Worm (Caenorhabditis elegans) whole organism, L2 larva: ENCODE measurements around the gene F54F2.7.

ENCODE experiments used
- C34F6.9 ChIP-seq: fragments of 150-350 bp; optimal IDR thresholded peaks from 2 replicates; lab custom pipeline; 2014; ENCODE audit warnings: missing biosample characterization, missing genetic modification characterization
- F13H6.1 ChIP-seq: sonication (generic microtip); optimal IDR thresholded peaks from 2 replicates; lab custom pipeline; 2016; ENCODE audit warnings: missing genetic modification characterization, missing compliant biosample characterization
- R02D3.7 ChIP-seq: fragments of 150-350 bp; optimal IDR thresholded peaks from 2 replicates; lab custom pipeline; 2014; ENCODE audit warnings: missing biosample characterization, missing genetic modification characterization
- Y55F3AM.14 ChIP-seq: fragments of 200-800 bp; sonication (Bioruptor generic); optimal IDR thresholded peaks from 2 replicates; lab custom pipeline; 2018; ENCODE audit warnings: mild to moderate bottlenecking, missing genetic modification characterization, missing compliant biosample characterization
- ZK546.5 ChIP-seq: sonication (generic microtip); optimal IDR thresholded peaks from 2 replicates; lab custom pipeline; 2017; ENCODE audit warnings: missing biosample characterization, missing genetic modification characterization
- alr-1 ChIP-seq: fragments of 150-350 bp; optimal IDR thresholded peaks from 2 replicates; lab custom pipeline; 2014; ENCODE audit warnings: missing biosample characterization, missing genetic modification characterization
- aly-2 ChIP-seq: fragments of 150-350 bp; optimal IDR thresholded peaks from 2 replicates; lab custom pipeline; 2014; ENCODE audit warnings: missing biosample characterization, missing genetic modification characterization
- ama-1 ChIP-seq: fragments of 150-350 bp; optimal IDR thresholded peaks from 2 replicates; lab custom pipeline; 2018; ENCODE audit warnings: inconsistent platforms
- blmp-1 ChIP-seq: sonication (generic microtip); optimal IDR thresholded peaks from 2 replicates; lab custom pipeline; 2017; ENCODE audit warnings: missing genetic modification characterization, mild to moderate bottlenecking, missing compliant biosample characterization, antibody characterized with exemption, moderate library complexity; ENCODE audit not compliant: insufficient read depth
- ceh-16 ChIP-seq: fragments of 150-350 bp; optimal IDR thresholded peaks from 2 replicates; lab custom pipeline; 2014; ENCODE audit warnings: missing biosample characterization, missing genetic modification characterization
- ceh-82 ChIP-seq: fragments of 150-350 bp; optimal IDR thresholded peaks from 2 replicates; lab custom pipeline; 2014; ENCODE audit warnings: missing biosample characterization, missing genetic modification characterization
- crh-2 ChIP-seq: sonication (generic microtip); optimal IDR thresholded peaks from 2 replicates; lab custom pipeline; 2017; ENCODE audit warnings: missing biosample characterization, missing genetic modification characterization
- dmd-4 ChIP-seq: sonication (generic microtip); optimal IDR thresholded peaks from 2 replicates; lab custom pipeline; 2017; ENCODE audit warnings: missing biosample characterization, missing genetic modification characterization
- egl-27 ChIP-seq: sonication (generic microtip); optimal IDR thresholded peaks from 3 replicates; lab custom pipeline; 2017; ENCODE audit warnings: missing biosample characterization, missing genetic modification reagents, missing genetic modification characterization
- elt-1 ChIP-seq: fragments of 150-350 bp; optimal IDR thresholded peaks from 2 replicates; lab custom pipeline; 2014; ENCODE audit warnings: missing biosample characterization, missing genetic modification characterization
- elt-3 ChIP-seq: sonication (generic microtip); optimal IDR thresholded peaks from 2 replicates; lab custom pipeline; 2017; ENCODE audit warnings: missing biosample characterization, missing genetic modification characterization
- fos-1 ChIP-seq: fragments of 150-350 bp; optimal IDR thresholded peaks from 2 replicates; lab custom pipeline; 2014; ENCODE audit warnings: missing biosample characterization, missing genetic modification characterization
- gmeb-1 ChIP-seq: fragments of 150-350 bp; optimal IDR thresholded peaks from 2 replicates; lab custom pipeline; 2014; ENCODE audit warnings: missing biosample characterization, missing genetic modification characterization
- lin-11 ChIP-seq: fragments of 150-350 bp; sonication (generic microtip); optimal IDR thresholded peaks from 2 replicates; lab custom pipeline; 2014; ENCODE audit warnings: missing biosample characterization, missing genetic modification characterization, inconsistent platforms, mixed read lengths
- lin-13 ChIP-seq: fragments of 150-350 bp; optimal IDR thresholded peaks from 2 replicates; lab custom pipeline; 2014; ENCODE audit warnings: missing biosample characterization, missing genetic modification reagents, missing genetic modification characterization
- lin-39 ChIP-seq: fragments of 150-350 bp; optimal IDR thresholded peaks from 2 replicates; lab custom pipeline; 2014; ENCODE audit warnings: missing biosample characterization, missing genetic modification reagents, missing genetic modification characterization
- lsy-2 ChIP-seq, 2 experiments: fragments of 150-350 bp in 1 of 2; sonication (generic microtip) in 1 of 2; optimal IDR thresholded peaks; 2 replicates each; lab custom pipeline; 2014 to 2017; ENCODE audit warnings: missing biosample characterization in 2 of 2, missing genetic modification characterization in 2 of 2
- mab-5 ChIP-seq: fragments of 150-350 bp; optimal IDR thresholded peaks from 2 replicates; lab custom pipeline; 2014; ENCODE audit warnings: missing biosample characterization, missing genetic modification characterization
- mbf-1 ChIP-seq: sonication (generic microtip); optimal IDR thresholded peaks from 2 replicates; lab custom pipeline; 2017; ENCODE audit warnings: missing biosample characterization, missing genetic modification characterization
- mdl-1 ChIP-seq, 2 experiments: fragments of 150-350 bp in 1 of 2; sonication (generic microtip) in 1 of 2; optimal IDR thresholded peaks; 2 replicates each; lab custom pipeline; 2017; ENCODE audit warnings: missing biosample characterization in 2 of 2, missing genetic modification characterization in 2 of 2
- nhr-10 ChIP-seq: sonication (generic microtip); optimal IDR thresholded peaks from 2 replicates; lab custom pipeline; 2017; ENCODE audit warnings: missing biosample characterization, missing genetic modification characterization
- nhr-11 ChIP-seq: fragments of 150-350 bp; optimal IDR thresholded peaks from 2 replicates; lab custom pipeline; 2014; ENCODE audit warnings: missing biosample characterization, missing genetic modification characterization
- nhr-12 ChIP-seq: fragments of 150-350 bp; optimal IDR thresholded peaks from 2 replicates; lab custom pipeline; 2014; ENCODE audit warnings: missing biosample characterization, missing genetic modification characterization
- nhr-129 ChIP-seq: fragments of 150-350 bp; optimal IDR thresholded peaks from 2 replicates; lab custom pipeline; 2014; ENCODE audit warnings: missing biosample characterization, missing genetic modification characterization
- nhr-21 ChIP-seq: fragments of 150-350 bp; optimal IDR thresholded peaks from 2 replicates; lab custom pipeline; 2014; ENCODE audit warnings: missing biosample characterization, missing genetic modification characterization
- nhr-23 ChIP-seq: fragments of 150-350 bp; optimal IDR thresholded peaks from 2 replicates; lab custom pipeline; 2014; ENCODE audit warnings: missing biosample characterization, missing genetic modification reagents, missing genetic modification characterization
- nhr-237 ChIP-seq: fragments of 150-350 bp; optimal IDR thresholded peaks from 2 replicates; lab custom pipeline; 2014; ENCODE audit warnings: missing biosample characterization, missing genetic modification characterization
- nhr-25 ChIP-seq: fragments of 150-350 bp; sonication (generic microtip); optimal IDR thresholded peaks from 3 replicates; lab custom pipeline; 2014; ENCODE audit warnings: missing biosample characterization, missing genetic modification characterization
- nhr-6 ChIP-seq: fragments of 150-350 bp; optimal IDR thresholded peaks from 2 replicates; lab custom pipeline; 2014; ENCODE audit warnings: missing biosample characterization, missing genetic modification characterization
- nhr-77 ChIP-seq: fragments of 150-350 bp; optimal IDR thresholded peaks from 2 replicates; lab custom pipeline; 2014; ENCODE audit warnings: missing biosample characterization, missing genetic modification characterization
- peb-1 ChIP-seq: fragments of 150-350 bp; optimal IDR thresholded peaks from 2 replicates; lab custom pipeline; 2014; ENCODE audit warnings: missing biosample characterization, missing genetic modification characterization
- sem-4 ChIP-seq: fragments of 150-350 bp; optimal IDR thresholded peaks from 2 replicates; lab custom pipeline; 2014; ENCODE audit warnings: missing biosample characterization, missing genetic modification reagents, missing genetic modification characterization
- skn-1 ChIP-seq: sonication (generic microtip); optimal IDR thresholded peaks from 2 replicates; lab custom pipeline; 2017; ENCODE audit warnings: missing biosample characterization, missing genetic modification characterization
- sma-3 ChIP-seq: sonication (generic microtip); optimal IDR thresholded peaks from 2 replicates; lab custom pipeline; 2016; ENCODE audit warnings: missing genetic modification reagents, missing genetic modification characterization, missing compliant biosample characterization
- sma-9 ChIP-seq, 2 experiments: fragments of 150-350 bp in 1 of 2; sonication (generic microtip) in 1 of 2; optimal IDR thresholded peaks; 2 replicates each; lab custom pipeline; 2014 to 2016; ENCODE audit warnings: missing genetic modification characterization in 2 of 2, mild to moderate bottlenecking in 1 of 2, missing biosample characterization in 1 of 2, missing compliant biosample characterization in 1 of 2, missing genetic modification reagents in 1 of 2, moderate library complexity in 1 of 2
- snpc-4 ChIP-seq: fragments of 150-350 bp; optimal IDR thresholded peaks from 2 replicates; lab custom pipeline; 2014; ENCODE audit warnings: missing biosample characterization, missing genetic modification characterization
- unc-39 ChIP-seq: fragments of 150-350 bp; optimal IDR thresholded peaks from 2 replicates; lab custom pipeline; 2014; ENCODE audit warnings: missing biosample characterization, missing genetic modification characterization
- unc-55 ChIP-seq: fragments of 150-350 bp; sonication (generic microtip); optimal IDR thresholded peaks from 3 replicates; lab custom pipeline; 2014; ENCODE audit warnings: missing biosample characterization, missing genetic modification reagents, missing genetic modification characterization
- unc-62 ChIP-seq: fragments of 150-350 bp; optimal IDR thresholded peaks from 2 replicates; lab custom pipeline; 2014; ENCODE audit warnings: missing biosample characterization, missing genetic modification reagents, missing genetic modification characterization
- zag-1 ChIP-seq: fragments of 150-350 bp; optimal IDR thresholded peaks from 2 replicates; lab custom pipeline; 2014; ENCODE audit warnings: missing biosample characterization, missing genetic modification characterization
- ztf-1 ChIP-seq: fragments of 200-800 bp; sonication (Bioruptor generic); conservative IDR thresholded peaks from 2 replicates; pipeline ENCODE4 v1.3.6; 2022; ENCODE audit warnings: missing genetic modification characterization, missing compliant biosample characterization
- ztf-11 ChIP-seq: sonication (generic microtip); optimal IDR thresholded peaks from 2 replicates; lab custom pipeline; 2017; ENCODE audit warnings: missing biosample characterization, missing genetic modification characterization
- ztf-4 ChIP-seq: fragments of 150-350 bp; optimal IDR thresholded peaks from 2 replicates; lab custom pipeline; 2014; ENCODE audit warnings: missing biosample characterization, missing genetic modification characterization

The F54F2.7 gene

ce11 chrIII:8797211-8797733, 9.9 kb downstream of the F54F2.7 start (continued):
- TF ChIP-seq elt-1 (no peak), nhr-129 (tag; lab: Kevin White, UChicago) (peak; percentile 97), dmd-4 (tag; lab: Kevin White, UChicago) (no peak)

ce11 chrIII:8795595-8796141, 11.5 kb downstream of the F54F2.7 start:
- TF ChIP-seq nhr-10 (peak; percentile 29), nhr-12 (tag; lab: Kevin White, UChicago) (no peak), nhr-21 (tag; lab: Kevin White, UChicago) (peak; percentile 98), zag-1 (tag; lab: Kevin White, UChicago) (peak; percentile 98), mdl-1 (tag; optimal IDR thresholded peaks at IDR 0.05; lab: Kevin White, UChicago) (peak; percentile 91 to 94), unc-55 (GFP tag; lab: Kevin White, UChicago) (peak; percentile 96), sma-9 (GFP tag; optimal IDR thresholded peaks at IDR 0.05; lab: Kevin White, UChicago) (peak; percentile 99), sma-9 (tag; optimal IDR thresholded peaks at IDR 0.05; lab: Kevin White, UChicago) (peak; percentile 84), elt-1 (no peak), alr-1 (tag; lab: Kevin White, UChicago) (peak; percentile 85), sem-4 (tag; lab: Kevin White, UChicago) (peak; percentile 98), egl-27 (peak; percentile 97), nhr-11 (tag; lab: Kevin White, UChicago) (no peak), elt-3 (tag; lab: Kevin White, UChicago) (no peak), gmeb-1 (tag; lab: Kevin White, UChicago) (peak; percentile 77), peb-1 (tag; lab: Kevin White, UChicago) (no peak), lin-13 (GFP tag; lab: Kevin White, UChicago) (peak; percentile 95), lsy-2 (tag; optimal IDR thresholded peaks at IDR 0.05; lab: Kevin White, UChicago) (peak; percentile 83 to 95), ztf-11 (tag; lab: Kevin White, UChicago) (peak; percentile 13), mbf-1 (no peak), ceh-82 (peak; percentile 39), nhr-129 (tag; lab: Kevin White, UChicago) (peak; percentile 90), R02D3.7 (tag; lab: Kevin White, UChicago) (peak; percentile 31), crh-2 (tag; lab: Kevin White, UChicago) (peak; percentile 96), unc-39 (peak; percentile 64), snpc-4 (tag; lab: Kevin White, UChicago) (peak; percentile 95), nhr-23 (tag; lab: Kevin White, UChicago) (no peak), nhr-237 (tag; lab: Kevin White, UChicago) (peak; percentile 54), unc-62 (peak; percentile 98), F13H6.1 (tag; lab: Kevin White, UChicago) (peak; percentile 99), mab-5 (tag; lab: Kevin White, UChicago) (peak; percentile 87), ztf-4 (tag; lab: Kevin White, UChicago) (peak; percentile 96), sma-3 (GFP tag; lab: Kevin White, UChicago) (peak; percentile 96), lin-11 (tag; lab: Kevin White, UChicago) (peak; percentile 87), skn-1 (no peak), Y55F3AM.14 (peak; percentile 94), nhr-77 (peak; percentile 65), blmp-1 (peak; percentile 87), aly-2 (tag; lab: Kevin White, UChicago) (no peak), ztf-1 (GFP tag; lab: Robert Waterston, UW) (no peak), dmd-4 (tag; lab: Kevin White, UChicago) (no peak), ceh-16 (peak; percentile 67), lin-39 (tag; lab: Kevin White, UChicago) (peak; percentile 48), C34F6.9 (peak; percentile 97), ZK546.5 (tag; lab: Kevin White, UChicago) (peak; percentile 63), fos-1 (peak; percentile 97), nhr-6 (peak; percentile 94), nhr-25 (tag; lab: Kevin White, UChicago) (peak; percentile 97), ama-1 (lab: Kevin White, UChicago) (peak; percentile 82)
